Worm (Caenorhabditis elegans): ENCODE data around the gene F16G10.2.

F16G10.2 gene

ce11 chrII:2340974-2341373 lies 34.1 kb upstream of the F16G10.2 start:
- TF ChIP-seq efl-1 (optimal IDR thresholded peaks at IDR 0.05) (peak; percentile 34 to 44), efl-1 (GFP tag; optimal IDR thresholded peaks at IDR 0.05 in 1 of 2) (peak; percentile 18 to 20), F16B12.6 (tag; optimal IDR thresholded peaks at IDR 0.05) (peak; percentile 4), snu-23 (GFP tag; optimal IDR thresholded peaks at IDR 0.05) (peak; percentile 6), lin-35 (GFP tag; optimal IDR thresholded peaks at IDR 0.05) (peak; percentile 10 to 23), rnt-1 (tag; optimal IDR thresholded peaks at IDR 0.05) (peak; percentile 78), lsy-2 (tag; optimal IDR thresholded peaks at IDR 0.05) (peak in 1 of 2 experiments; percentile 10), lin-14 (GFP tag; optimal IDR thresholded peaks at IDR 0.05) (peak; percentile 61), mef-2 (tag; optimal IDR thresholded peaks at IDR 0.05) (no peak), mep-1 (tag; optimal IDR thresholded peaks at IDR 0.05) (peak; percentile 35), ceh-63 (GFP tag; optimal IDR thresholded peaks at IDR 0.05) (no peak), swsn-7 (tag; optimal IDR thresholded peaks at IDR 0.05) (no peak), C16A3.4 (tag; optimal IDR thresholded peaks at IDR 0.05) (no peak)

- no peak for TF ChIP-seq unc-130 (tag; optimal IDR thresholded peaks at IDR 0.05)
- TF ChIP-seq blmp-1 (tag; optimal IDR thresholded peaks at IDR 0.05): no peak
- TF ChIP-seq efl-1 (optimal IDR thresholded peaks at IDR 0.05): no peak
- no peak for TF ChIP-seq efl-1 (GFP tag; optimal IDR thresholded peaks at IDR 0.05 in 1 of 2)
- TF ChIP-seq hpl-2 (GFP tag; optimal IDR thresholded peaks at IDR 0.05): no peak
- TF ChIP-seq lin-15B (tag; optimal IDR thresholded peaks at IDR 0.05): no peak
- no peak for TF ChIP-seq pqm-1 (tag; optimal IDR thresholded peaks at IDR 0.05)
- no peak for TF ChIP-seq snu-23 (GFP tag; optimal IDR thresholded peaks at IDR 0.05)
- TF ChIP-seq xbp-1 (tag; optimal IDR thresholded peaks at IDR 0.05): no peak
- TF ChIP-seq snpc-4 (tag; optimal IDR thresholded peaks at IDR 0.05): no peak
- TF ChIP-seq lin-13 (GFP tag; optimal IDR thresholded peaks at IDR 0.05): no peak
- TF ChIP-seq sox-4 (tag; optimal IDR thresholded peaks at IDR 0.05): no peak
- TF ChIP-seq egl-13 (tag; optimal IDR thresholded peaks at IDR 0.05): no peak
- no peak for TF ChIP-seq hlh-17 (GFP tag; optimal IDR thresholded peaks at IDR 0.05; ENCODE audit: borderline replicate concordance)
These were observed 33.6 kb upstream of the F16G10.2 start, which contains the start of gene enri-1 for ce11 chrII:2341515-2341914. Gene enri-1, minus strand, starts transcription at chrII:2341615.

- TF ChIP-seq tbx-2 (tag; optimal IDR thresholded peaks at IDR 0.05): no peak
- TF ChIP-seq nhr-76 (tag; optimal IDR thresholded peaks at IDR 0.05): no peak
- TF ChIP-seq egl-27 (tag; optimal IDR thresholded peaks at IDR 0.05): no peak
- peak; percentile 1 for TF ChIP-seq nhr-20 (tag; optimal IDR thresholded peaks at IDR 0.05)
- TF ChIP-seq ztf-11 (tag; optimal IDR thresholded peaks at IDR 0.05): no peak
- peak; percentile 7 for TF ChIP-seq swsn-7 (tag; optimal IDR thresholded peaks at IDR 0.05)
- TF ChIP-seq sox-4 (tag; optimal IDR thresholded peaks at IDR 0.05): no peak
- no peak for TF ChIP-seq ces-1 (GFP tag; optimal IDR thresholded peaks at IDR 0.05)
- TF ChIP-seq lin-13 (GFP tag; optimal IDR thresholded peaks at IDR 0.05): peak; percentile 25
- TF ChIP-seq C34B4.2 (tag; optimal IDR thresholded peaks at IDR 0.05): no peak
- peak in 1 of 2 experiments; percentile 36 for TF ChIP-seq mdl-1 (tag; optimal IDR thresholded peaks at IDR 0.05)
- TF ChIP-seq ceh-63 (GFP tag; optimal IDR thresholded peaks at IDR 0.05): no peak
- TF ChIP-seq sptf-1 (tag; optimal IDR thresholded peaks at IDR 0.05): no peak
- TF ChIP-seq vab-15 (tag; optimal IDR thresholded peaks at IDR 0.05): no peak
- TF ChIP-seq unc-62 (GFP tag; optimal IDR thresholded peaks at IDR 0.05): no peak
- TF ChIP-seq pqm-1 (tag; optimal IDR thresholded peaks at IDR 0.05): no peak
- no peak for TF ChIP-seq jun-1 (tag; optimal IDR thresholded peaks at IDR 0.05)
- peak; percentile 23 for TF ChIP-seq skn-1 (tag; optimal IDR thresholded peaks at IDR 0.05)
- no peak for TF ChIP-seq blmp-1 (tag; optimal IDR thresholded peaks at IDR 0.05)
- no peak for TF ChIP-seq nhr-237 (tag; optimal IDR thresholded peaks at IDR 0.05)
- no peak for TF ChIP-seq hlh-17 (GFP tag; optimal IDR thresholded peaks at IDR 0.05; ENCODE audit: borderline replicate concordance)
- no peak for TF ChIP-seq ama-1 (optimal IDR thresholded peaks at IDR 0.05)
- peak; percentile 81 for TF ChIP-seq rnt-1 (tag; optimal IDR thresholded peaks at IDR 0.05)
- no peak for TF ChIP-seq ceh-90 (tag; optimal IDR thresholded peaks at IDR 0.05)
- TF ChIP-seq nhr-11 (tag; optimal IDR thresholded peaks at IDR 0.05): no peak
- TF ChIP-seq irx-1 (tag; optimal IDR thresholded peaks at IDR 0.05): no peak
- TF ChIP-seq ceh-82 (tag; optimal IDR thresholded peaks at IDR 0.05): peak in 2 of 3 experiments; percentile 8 to 54
- no peak for TF ChIP-seq fkh-10 (GFP tag; optimal IDR thresholded peaks at IDR 0.05)
- TF ChIP-seq lin-35 (GFP tag; optimal IDR thresholded peaks at IDR 0.05): peak; percentile 49 to 77
- no peak for TF ChIP-seq tlp-1 (tag; optimal IDR thresholded peaks at IDR 0.05)
- TF ChIP-seq aly-2 (tag; optimal IDR thresholded peaks at IDR 0.05): no peak
- no peak for TF ChIP-seq unc-98 (GFP tag; IDR thresholded peaks at IDR 0.05)
- TF ChIP-seq F16B12.6 (tag; optimal IDR thresholded peaks at IDR 0.05): peak; percentile 48
- no peak for TF ChIP-seq nhr-28 (tag; optimal IDR thresholded peaks at IDR 0.05)
- no peak for TF ChIP-seq nhr-84 (tag; optimal IDR thresholded peaks at IDR 0.05)
- no peak for TF ChIP-seq mep-1 (tag; optimal IDR thresholded peaks at IDR 0.05)
These were observed 33.0 kb upstream of the F16G10.2 start, which contains the start of gene F43C11.6 for ce11 chrII:2342004-2342479. Gene F43C11.6, plus strand, starts transcription at chrII:2342429.

All from whole organism, L1 larva.